Fruit fly (Drosophila melanogaster) ovary, adult (tissue): Measurements from ENCODE around the gene bcd.

Experiments used
- CG17801 ChIP-seq: fragments of 200-800 bp; optimal IDR thresholded peaks from 2 replicates; lab custom pipeline; 2019; ENCODE audit warnings: missing biosample characterization, mild to moderate bottlenecking, missing genetic modification characterization, moderate library complexity; ENCODE audit not compliant: partially characterized antibody

The bcd gene

dm6 chr3R:6759419-6759818, at the start of gene bcd:
TSS of gene bcd (minus strand) at chr3R:6759466.
- peak; percentile 11 for TF ChIP-seq CG17801 (GFP tag; lab: Kevin White, UChicago)

dm6 chr3R:6806654-6807053, 47.4 kb upstream of the bcd start:
- no peak for TF ChIP-seq CG17801 (GFP tag; lab: Kevin White, UChicago)

DNA sequence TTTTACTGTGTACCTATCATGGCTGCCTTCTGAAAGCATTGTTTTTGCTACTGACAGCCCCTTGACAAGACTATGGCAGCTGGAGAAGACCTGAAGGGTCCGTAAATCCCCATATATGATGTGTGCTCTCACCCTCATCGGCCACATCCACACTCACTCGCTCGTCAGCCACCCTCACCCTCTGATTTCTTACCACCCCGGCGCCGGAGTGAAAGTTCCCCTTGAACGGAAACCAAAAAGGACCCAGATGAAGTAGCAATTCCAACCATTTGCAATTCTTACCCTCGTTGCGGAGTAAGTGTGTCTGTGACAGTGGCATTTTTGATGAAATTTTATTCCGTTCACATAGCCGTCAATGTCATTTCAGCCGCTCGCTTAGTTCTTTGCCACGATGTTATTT, 46.7 kb upstream of the bcd start:
- no peak for TF ChIP-seq CG17801 (GFP tag; lab: Kevin White, UChicago)

- no peak for TF ChIP-seq CG17801 (GFP tag; lab: Kevin White, UChicago)
These were observed 45.5 kb upstream of the bcd start for dm6 chr3R:6804695-6805300.

dm6 chr3R:6801153-6801552, 41.9 kb upstream of the bcd start:
- no peak for TF ChIP-seq CG17801 (GFP tag; lab: Kevin White, UChicago)

dm6 chr3R:6791189-6791886, 32.1 kb upstream of the bcd start, which contains the start of gene Dfd:
TSS of gene Dfd (plus strand) at chr3R:6791836.
- no peak for TF ChIP-seq CG17801 (GFP tag; lab: Kevin White, UChicago)

DNA sequence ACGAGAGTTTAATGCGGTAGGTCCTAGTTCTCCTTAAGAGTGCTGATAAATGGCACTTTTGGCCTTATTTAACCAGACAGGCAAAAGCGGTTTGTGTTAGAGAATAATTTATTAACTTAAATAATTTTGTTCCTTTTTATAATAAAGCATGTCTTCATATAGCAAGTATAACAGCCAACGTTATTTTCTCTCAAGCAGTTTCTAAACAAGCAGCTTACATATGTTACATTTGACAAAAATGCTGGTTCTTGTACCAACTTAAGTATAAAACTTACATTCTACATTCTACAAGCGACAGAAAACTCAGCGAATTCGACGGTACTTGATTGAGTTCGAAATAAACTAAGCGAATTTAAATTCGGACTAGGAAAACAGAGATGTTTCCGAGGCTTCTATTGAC, 20.7 kb upstream of the bcd start:
- TF ChIP-seq CG17801 (GFP tag; lab: Kevin White, UChicago): no peak

DNA sequence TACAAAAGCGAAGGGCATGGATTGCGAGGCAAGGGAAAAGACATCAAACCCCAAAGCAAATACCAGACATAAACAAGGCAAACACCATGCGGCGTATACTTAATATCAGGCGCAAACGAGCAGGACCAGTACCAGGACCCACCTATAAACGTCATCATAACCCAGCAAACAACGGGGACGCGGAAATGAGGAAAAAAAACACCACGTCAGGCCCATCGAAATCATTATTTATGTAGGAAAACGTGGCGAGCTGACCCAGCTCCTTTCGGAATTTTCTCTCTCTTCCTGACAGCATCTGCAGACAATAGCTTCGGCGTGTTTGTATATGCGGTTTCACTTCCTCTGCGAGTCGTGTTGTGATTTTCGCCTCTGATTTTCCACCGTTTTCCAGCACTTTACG, 17.5 kb upstream of the bcd start:
- TF ChIP-seq CG17801 (GFP tag; lab: Kevin White, UChicago): no peak

DNA sequence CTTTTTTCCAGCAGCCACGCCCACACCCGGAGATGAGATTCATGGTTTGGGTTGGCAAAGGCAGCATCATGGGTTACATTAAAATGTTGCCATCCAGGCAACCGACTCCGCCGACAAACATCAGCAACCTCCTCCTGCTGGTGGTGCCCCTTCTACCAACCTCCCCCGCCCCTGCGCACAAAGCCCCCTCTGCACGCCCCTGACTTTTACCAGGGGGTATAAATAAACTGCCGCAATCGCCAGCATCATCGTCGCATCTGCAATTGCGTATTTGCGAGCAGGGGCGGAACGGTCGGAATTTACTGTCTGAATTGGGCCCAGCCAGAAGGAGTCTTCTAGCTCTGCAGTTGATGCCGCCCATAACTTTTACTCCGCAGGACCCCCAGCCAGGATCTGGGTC, 12.5 kb upstream of the bcd start:
- no peak for TF ChIP-seq CG17801 (GFP tag; lab: Kevin White, UChicago)

DNA sequence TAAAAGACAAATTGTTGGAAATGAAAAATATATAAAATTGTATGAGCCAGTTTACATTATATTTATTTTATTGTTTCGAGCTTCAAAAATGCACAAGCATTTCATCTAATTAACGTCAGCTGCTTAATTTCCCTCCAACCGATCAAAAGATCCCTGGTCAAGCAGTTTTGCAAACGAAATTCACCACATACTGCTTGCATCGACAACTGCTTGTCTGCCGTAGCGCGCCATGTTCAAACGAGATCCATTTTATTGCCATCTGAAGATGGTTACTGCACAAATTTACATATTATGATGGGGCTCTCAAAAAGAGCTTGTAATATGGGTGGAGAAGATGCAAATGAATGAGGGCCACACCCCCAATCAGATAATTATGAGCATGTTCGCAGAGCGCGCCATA, 9.0 kb upstream of the bcd start:
- TF ChIP-seq CG17801 (GFP tag; lab: Kevin White, UChicago): no peak

dm6 chr3R:6766928-6767327, 7.7 kb upstream of the bcd start:
- no peak for TF ChIP-seq CG17801 (GFP tag; lab: Kevin White, UChicago)

DNA sequence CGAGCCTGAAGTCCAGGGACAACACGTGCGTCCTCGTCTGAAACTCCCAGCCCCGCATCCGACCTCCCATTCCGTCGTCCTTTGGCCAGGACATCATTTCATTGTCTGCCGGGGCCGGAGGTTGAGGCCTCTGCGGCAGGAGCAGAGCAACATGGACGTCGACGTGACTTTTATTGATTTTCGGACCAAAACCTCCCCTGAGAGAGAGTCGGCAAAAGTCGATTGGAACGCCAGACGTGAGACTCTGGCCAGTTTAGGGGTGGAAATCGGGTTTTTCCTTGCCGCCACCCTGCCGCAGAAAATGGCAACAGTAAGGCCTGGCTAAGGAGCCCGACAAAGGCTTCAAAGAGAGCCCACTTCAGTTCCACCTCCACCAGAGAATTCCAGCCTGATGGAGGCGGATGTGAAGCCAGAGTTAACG, 6.9 kb upstream of the bcd start:
- TF ChIP-seq CG17801 (GFP tag; lab: Kevin White, UChicago): no peak

- no peak for TF ChIP-seq CG17801 (GFP tag; lab: Kevin White, UChicago)
These were observed 5.6 kb upstream of the bcd start for dm6 chr3R:6764848-6765247.

DNA sequence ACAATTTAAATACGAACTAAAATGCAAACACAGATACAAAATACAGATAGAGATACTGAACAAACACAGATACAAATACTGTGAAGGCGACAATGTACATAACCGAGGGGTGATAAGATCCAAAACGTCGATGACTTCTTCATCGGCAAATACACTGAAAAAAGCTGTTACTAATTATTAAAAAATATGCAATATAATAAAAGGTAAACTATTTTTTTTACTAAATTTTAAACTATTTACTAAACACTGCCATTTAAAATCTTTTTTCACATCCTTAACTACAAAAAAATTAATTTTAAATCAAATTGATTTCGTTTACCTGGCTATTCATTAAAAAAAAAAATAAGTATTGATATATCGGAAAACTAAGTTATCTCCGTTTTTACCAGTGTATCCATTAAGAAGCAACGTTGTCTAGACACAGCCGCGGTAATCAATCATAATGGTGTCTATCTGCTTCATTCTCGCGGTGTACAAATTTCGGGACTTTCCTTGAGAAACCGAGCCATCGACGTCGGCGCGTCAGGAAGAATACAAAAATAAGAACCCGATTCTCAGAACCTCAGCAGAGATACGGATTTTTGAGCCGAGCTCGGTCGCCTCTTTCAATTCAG, 3.6 kb upstream of the bcd start:
- TF ChIP-seq CG17801 (GFP tag; lab: Kevin White, UChicago): no peak

DNA sequence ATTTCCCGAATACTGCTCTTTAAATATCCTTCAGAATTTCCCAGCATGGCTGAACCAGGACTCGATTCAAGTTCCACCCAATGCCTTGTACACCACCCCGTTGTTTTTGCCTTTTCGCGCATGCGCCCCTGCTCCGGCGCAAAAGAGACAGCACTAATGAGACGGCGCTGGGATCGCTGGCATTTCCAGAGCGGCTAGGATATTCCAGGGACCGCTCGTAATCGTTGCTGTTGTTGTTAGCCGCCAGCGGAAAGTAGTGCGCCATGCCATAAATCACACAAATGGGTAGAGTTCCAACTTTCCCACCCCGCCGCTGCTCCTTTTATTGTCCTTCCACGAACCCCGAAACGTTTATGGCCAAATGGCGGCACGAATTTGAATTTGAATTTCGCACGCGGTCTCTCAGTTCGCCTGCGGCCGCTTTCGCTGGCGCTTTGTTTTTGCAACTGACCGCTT, 3.0 kb upstream of the bcd start, which contains the start of gene Ama:
TSS of gene Ama (plus strand) at position 406 of the 456 bp plus-strand sequence.
- no peak for TF ChIP-seq CG17801 (GFP tag; lab: Kevin White, UChicago)
